Worm (Caenorhabditis elegans) whole organism, L4 larva: ENCODE measurements around the gene T02C1.1.

ENCODE experiments used
- D1046.2 ChIP-seq: fragments of 200-800 bp; sonication (Bioruptor generic); IDR thresholded peaks from 2 replicates; pipeline ENCODE4 v1.3.6; 2022; ENCODE audit warnings: missing genetic modification characterization, missing compliant biosample characterization
- F26F4.8 ChIP-seq: fragments of 200-800 bp; sonication (Bioruptor generic); conservative IDR thresholded peaks from 2 replicates; pipeline ENCODE4 v1.3.6; 2022; ENCODE audit warnings: missing genetic modification characterization, missing compliant biosample characterization
- F37D6.2 ChIP-seq: sonication (generic microtip); optimal IDR thresholded peaks from 2 replicates; lab custom pipeline; 2016; ENCODE audit warnings: mild to moderate bottlenecking, missing genetic modification characterization, missing compliant biosample characterization
- Y105C5A.15 ChIP-seq: fragments of 200-800 bp; sonication (Bioruptor generic); IDR thresholded peaks from 2 replicates; pipeline ENCODE4 v1.3.6; 2022; ENCODE audit warnings: missing genetic modification characterization, missing compliant biosample characterization
- Y5F2A.4 ChIP-seq: fragments of 200-800 bp; sonication (Bioruptor generic); optimal IDR thresholded peaks from 2 replicates; lab custom pipeline; 2018; ENCODE audit warnings: mild to moderate bottlenecking, missing genetic modification characterization, missing compliant biosample characterization
- Y75B8A.6 ChIP-seq: fragments of 200-800 bp; sonication (Bioruptor generic); IDR thresholded peaks from 2 replicates; pipeline ENCODE4 v1.3.6; 2022; ENCODE audit warnings: missing genetic modification reagents, missing genetic modification characterization, missing compliant biosample characterization
- ZK546.5 ChIP-seq, 2 experiments: sonication (generic microtip); optimal IDR thresholded peaks; 2 replicates each; lab custom pipeline; 2017; ENCODE audit warnings: missing biosample characterization in 2 of 2, missing genetic modification characterization in 2 of 2
- aha-1 ChIP-seq: fragments of 150-350 bp; peaks from one replicate; lab custom pipeline; 2014; ENCODE audit warnings: missing biosample characterization, missing genetic modification characterization
- ceh-62 ChIP-seq: sonication (generic microtip); optimal IDR thresholded peaks from 2 replicates; lab custom pipeline; 2017; ENCODE audit warnings: missing biosample characterization, missing genetic modification characterization
- cey-2 ChIP-seq: sonication (generic microtip); optimal IDR thresholded peaks from 3 replicates; lab custom pipeline; 2017; ENCODE audit warnings: missing genetic modification characterization, mild to moderate bottlenecking, missing compliant biosample characterization, antibody characterized with exemption, borderline replicate concordance; ENCODE audit not compliant: insufficient read depth
- daf-12 ChIP-seq: fragments of 150-350 bp; optimal IDR thresholded peaks from 2 replicates; lab custom pipeline; 2014; ENCODE audit warnings: missing biosample characterization, missing genetic modification reagents, missing genetic modification characterization
- daf-16 ChIP-seq, 3 experiments: sonication (generic microtip); optimal IDR thresholded peaks; 2 replicates each; lab custom pipeline; 2016 to 2017; ENCODE audit warnings: missing genetic modification characterization in 3 of 3, missing genetic modification reagents in 3 of 3, mild to moderate bottlenecking in 2 of 3, missing compliant biosample characterization in 2 of 3, missing biosample characterization in 1 of 3, moderate library complexity in 1 of 3
- daf-8 ChIP-seq: fragments of 200-800 bp; sonication (Bioruptor generic); IDR thresholded peaks from 2 replicates; pipeline ENCODE4 v1.3.6; 2022; ENCODE audit warnings: missing genetic modification characterization, missing compliant biosample characterization
- dmd-8 ChIP-seq: fragments of 200-800 bp; sonication (Bioruptor generic); IDR thresholded peaks from 2 replicates; pipeline ENCODE4 v1.3.6; 2022; ENCODE audit warnings: missing genetic modification characterization, missing compliant biosample characterization
- gei-8 ChIP-seq: fragments of 200-800 bp; sonication (Bioruptor generic); optimal IDR thresholded peaks from 2 replicates; lab custom pipeline; 2018; ENCODE audit warnings: mild to moderate bottlenecking, missing genetic modification characterization, missing compliant biosample characterization
- hlh-11 ChIP-seq: fragments of 200-800 bp; sonication (Bioruptor generic); optimal IDR thresholded peaks from 2 replicates; lab custom pipeline; 2018; ENCODE audit warnings: mild to moderate bottlenecking, missing genetic modification characterization, missing compliant biosample characterization
- hlh-30 ChIP-seq: sonication (generic microtip); optimal IDR thresholded peaks from 2 replicates; lab custom pipeline; 2017; ENCODE audit warnings: antibody characterized with exemption, mild to moderate bottlenecking, missing genetic modification characterization, missing compliant biosample characterization; ENCODE audit not compliant: insufficient read depth
- lim-7 ChIP-seq: fragments of 200-800 bp; sonication (Bioruptor generic); IDR thresholded peaks from 2 replicates; pipeline ENCODE4 v1.3.6; 2022; ENCODE audit warnings: missing genetic modification characterization, missing compliant biosample characterization
- lin-1 ChIP-seq: fragments of 200-800 bp; sonication (Bioruptor generic); IDR thresholded peaks from 2 replicates; pipeline ENCODE4 v1.3.6; 2022; ENCODE audit warnings: missing genetic modification reagents, missing genetic modification characterization, missing compliant biosample characterization
- lin-38 ChIP-seq: fragments of 200-800 bp; sonication (Bioruptor generic); IDR thresholded peaks from 2 replicates; pipeline ENCODE4 v1.3.6; 2022; ENCODE audit warnings: missing genetic modification reagents, missing genetic modification characterization, missing compliant biosample characterization
- lir-3 ChIP-seq: sonication (generic microtip); optimal IDR thresholded peaks from 2 replicates; lab custom pipeline; 2016; ENCODE audit warnings: mild to moderate bottlenecking, missing genetic modification characterization, missing compliant biosample characterization
- mdl-1 ChIP-seq, 2 experiments: fragments of 150-350 bp in 1 of 2; sonication (generic microtip) in 1 of 2; optimal IDR thresholded peaks; 2 replicates each; lab custom pipeline; 2014 to 2017; ENCODE audit warnings: missing biosample characterization in 2 of 2, missing genetic modification characterization in 2 of 2
- mxl-3 ChIP-seq: fragments of 200-800 bp; sonication (Bioruptor generic); optimal IDR thresholded peaks from 2 replicates; lab custom pipeline; 2018; ENCODE audit warnings: mild to moderate bottlenecking, missing genetic modification characterization, missing compliant biosample characterization
- nhr-28 ChIP-seq: fragments of 150-350 bp; optimal IDR thresholded peaks from 2 replicates; lab custom pipeline; 2014; ENCODE audit warnings: missing biosample characterization, missing genetic modification characterization
- nhr-48 ChIP-seq: sonication (generic microtip); optimal IDR thresholded peaks from 2 replicates; lab custom pipeline; 2016; ENCODE audit warnings: mild to moderate bottlenecking, missing genetic modification characterization, missing compliant biosample characterization
- pha-4 ChIP-seq, 2 experiments: fragments of 150-350 bp in 1 of 2; fragments of 200-800 bp in 1 of 2; sonication (Bioruptor generic) in 1 of 2; IDR thresholded peaks in 1 of 2; optimal IDR thresholded peaks in 1 of 2; 2 replicates each; pipeline versions ENCODE4 v1.3.6 to Lab custom; 2014 to 2022; ENCODE audit warnings: missing genetic modification characterization in 2 of 2, missing genetic modification reagents in 2 of 2, missing biosample characterization in 1 of 2, missing compliant biosample characterization in 1 of 2
- set-16 ChIP-seq: fragments of 200-800 bp; sonication (Bioruptor generic); IDR thresholded peaks from 2 replicates; pipeline ENCODE4 v1.3.6; 2022; ENCODE audit warnings: missing genetic modification reagents, missing genetic modification characterization, missing compliant biosample characterization
- skn-1 ChIP-seq: fragments of 150-350 bp; optimal IDR thresholded peaks from 2 replicates; lab custom pipeline; 2014; ENCODE audit warnings: missing biosample characterization, missing genetic modification characterization
- spr-3 ChIP-seq: fragments of 200-800 bp; sonication (Bioruptor generic); optimal IDR thresholded peaks from 2 replicates; lab custom pipeline; 2018; ENCODE audit warnings: mild to moderate bottlenecking, missing genetic modification characterization, missing compliant biosample characterization
- zag-1 ChIP-seq: fragments of 150-350 bp; optimal IDR thresholded peaks from 2 replicates; lab custom pipeline; 2014; ENCODE audit warnings: missing biosample characterization, missing genetic modification characterization
- zfp-3 ChIP-seq: fragments of 200-800 bp; sonication (Bioruptor generic); conservative IDR thresholded peaks from 2 replicates; pipeline ENCODE4 v1.3.6; 2022; ENCODE audit warnings: missing genetic modification reagents, missing genetic modification characterization, missing compliant biosample characterization

Gene T02C1.1

ce11 chrIII:9289815-9290214 lies 42.5 kb downstream of the T02C1.1 start (continued):
- TF ChIP-seq lin-1 (GFP tag; lab: Robert Waterston, UW) (peak; percentile 37; the same call in 1 of the 2 replicates), lir-3 (tag; lab: Kevin White, UChicago) (no peak), daf-12 (tag; lab: Kevin White, UChicago) (no peak), F37D6.2 (tag; lab: Kevin White, UChicago) (no peak), skn-1 (no peak), ZK546.5 (tag; optimal IDR thresholded peaks at IDR 0.05; lab: Kevin White, UChicago) (no peak), Y105C5A.15 (GFP tag; lab: Robert Waterston, UW) (no peak), zag-1 (tag; lab: Kevin White, UChicago) (no peak), F26F4.8 (no peak), daf-16 (GFP tag; optimal IDR thresholded peaks at IDR 0.05; lab: Kevin White, UChicago) (no peak), daf-16 (tag; optimal IDR thresholded peaks at IDR 0.05; lab: Kevin White, UChicago) (peak; percentile 76), hlh-30 (tag; lab: Kevin White, UChicago) (peak; percentile 46), aha-1 (tag; lab: Kevin White, UChicago) (no peak), pha-4 (GFP tag; IDR thresholded peaks at IDR 0.05; lab: Robert Waterston, UW) (no peak), pha-4 (tag; optimal IDR thresholded peaks at IDR 0.05; lab: Kevin White, UChicago) (no peak), Y5F2A.4 (GFP tag; lab: Kevin White, UChicago) (no peak), ceh-62 (tag; lab: Kevin White, UChicago) (no peak), mxl-3 (GFP tag; lab: Kevin White, UChicago) (peak; percentile 5), set-16 (no peak), nhr-48 (tag; lab: Kevin White, UChicago) (peak; percentile 32), dmd-8 (GFP tag; lab: Robert Waterston, UW) (no peak), D1046.2 (no peak), hlh-11 (tag; lab: Kevin White, UChicago) (peak; percentile 94), zfp-3 (GFP tag; lab: Robert Waterston, UW) (no peak), daf-8 (no peak), mdl-1 (tag; optimal IDR thresholded peaks at IDR 0.05; lab: Kevin White, UChicago) (peak in 1 of 2 experiments; percentile 7), gei-8 (GFP tag; lab: Kevin White, UChicago) (no peak), spr-3 (GFP tag; lab: Kevin White, UChicago) (no peak), lin-38 (GFP tag; lab: Robert Waterston, UW) (no peak), lim-7 (no peak), nhr-28 (tag; lab: Kevin White, UChicago) (peak; percentile 88)
- TF ChIP-seq, all 104 proteins: peak for 16

- TF ChIP-seq cey-2 (tag; lab: Kevin White, UChicago) (no peak), Y75B8A.6 (GFP tag; lab: Robert Waterston, UW) (no peak), aha-1 (tag; lab: Kevin White, UChicago) (peak; percentile 25)
These were observed 50.0 kb downstream of the T02C1.1 start, which contains the start of gene K01B6.4 for ce11 chrIII:9297345-9297744. K01B6.4 (minus strand) TSS chrIII:9297445.
